Worm (Caenorhabditis elegans): ENCODE data around the gene clec-83.

- TF ChIP-seq Y56A3A.18 (GFP tag; IDR thresholded peaks at IDR 0.05): no peak
- TF ChIP-seq repo-1 (tag; optimal IDR thresholded peaks at IDR 0.05): no peak
- TF ChIP-seq unc-130 (GFP tag; optimal IDR thresholded peaks at IDR 0.05): no peak
- TF ChIP-seq F39B2.1 (GFP tag; IDR thresholded peaks at IDR 0.05): no peak
- no peak for TF ChIP-seq nhr-80 (tag; optimal IDR thresholded peaks at IDR 0.05)
- TF ChIP-seq tbx-9 (tag; optimal IDR thresholded peaks at IDR 0.05; ENCODE audit: borderline replicate concordance): no peak
- TF ChIP-seq nfya-1 (tag; optimal IDR thresholded peaks at IDR 0.05; ENCODE audit: borderline replicate concordance, insufficient read depth): no peak
- TF ChIP-seq efl-1 (GFP tag; optimal IDR thresholded peaks at IDR 0.05): no peak
- no peak for TF ChIP-seq ztf-3 (GFP tag; optimal IDR thresholded peaks at IDR 0.05)
- TF ChIP-seq sea-2 (GFP tag; IDR thresholded peaks at IDR 0.05): no peak
- no peak for TF ChIP-seq dpl-1 (GFP tag; optimal IDR thresholded peaks at IDR 0.05)
Observed at ce11 chrIV:2825460-2826103, 15.7 kb downstream of the clec-83 start.
